Worm (Caenorhabditis elegans) whole organism, young adult: ENCODE data around the gene R09E12.9.

Experiments used
- B0336.3 ChIP-seq: fragments of 200-800 bp; sonication (Bioruptor generic); IDR thresholded peaks from 2 replicates; pipeline ENCODE4 v1.3.6; 2022; ENCODE audit warnings: missing genetic modification characterization, missing compliant biosample characterization
- Y56A3A.18 ChIP-seq: fragments of 200-800 bp; sonication (Bioruptor generic); IDR thresholded peaks from 2 replicates; pipeline ENCODE4 v1.3.6; 2022; ENCODE audit warnings: missing genetic modification reagents, missing genetic modification characterization, missing compliant biosample characterization
- Y79H2A.3 ChIP-seq: fragments of 200-800 bp; sonication (Bioruptor generic); conservative IDR thresholded peaks from 2 replicates; pipeline ENCODE4 v1.3.6; 2022; ENCODE audit warnings: missing genetic modification reagents, missing genetic modification characterization, missing compliant biosample characterization
- Y95B8A.8 ChIP-seq: fragments of 200-800 bp; sonication (Bioruptor generic); IDR thresholded peaks from 2 replicates; pipeline ENCODE4 v1.3.6; 2022; ENCODE audit warnings: missing genetic modification reagents, missing genetic modification characterization, missing compliant biosample characterization
- ZK185.1 ChIP-seq: sonication (generic microtip); optimal IDR thresholded peaks from 2 replicates; lab custom pipeline; 2016; ENCODE audit warnings: mild to moderate bottlenecking, missing genetic modification characterization, missing compliant biosample characterization; ENCODE audit not compliant: poor library complexity, severe bottlenecking
- aptf-2 ChIP-seq: fragments of 200-800 bp; sonication (Bioruptor generic); conservative IDR thresholded peaks from 2 replicates; pipeline ENCODE4 v1.3.6; 2022; ENCODE audit warnings: missing genetic modification reagents, missing genetic modification characterization, missing compliant biosample characterization
- athp-1 ChIP-seq: sonication (generic microtip); optimal IDR thresholded peaks from 2 replicates; lab custom pipeline; 2017; ENCODE audit warnings: mild to moderate bottlenecking, missing genetic modification characterization, missing compliant biosample characterization
- attf-3 ChIP-seq: fragments of 200-800 bp; sonication (Bioruptor generic); conservative IDR thresholded peaks from 2 replicates; pipeline ENCODE4 v1.3.6; 2022; ENCODE audit warnings: missing genetic modification reagents, missing genetic modification characterization, missing compliant biosample characterization
- attf-5 ChIP-seq: fragments of 200-800 bp; sonication (Bioruptor generic); optimal IDR thresholded peaks from 2 replicates; lab custom pipeline; 2018; ENCODE audit warnings: mild to moderate bottlenecking, missing genetic modification characterization, missing compliant biosample characterization
- ccch-3 ChIP-seq: fragments of 200-800 bp; sonication (Bioruptor generic); optimal IDR thresholded peaks from 2 replicates; lab custom pipeline; 2018; ENCODE audit warnings: mild to moderate bottlenecking, missing genetic modification characterization, missing compliant biosample characterization
- cebp-1 ChIP-seq, 2 experiments: fragments of 200-800 bp in 1 of 2; sonication (Bioruptor generic) in 1 of 2; sonication (generic microtip) in 1 of 2; IDR thresholded peaks in 1 of 2; optimal IDR thresholded peaks in 1 of 2; 2 replicates each; pipeline versions ENCODE4 v1.3.6 to Lab custom; 2017 to 2022; ENCODE audit warnings: missing compliant biosample characterization in 2 of 2, missing genetic modification characterization in 2 of 2, mild to moderate bottlenecking in 1 of 2, missing genetic modification reagents in 1 of 2, moderate library complexity in 1 of 2
- ceh-27 ChIP-seq: fragments of 200-800 bp; sonication (Bioruptor generic); optimal IDR thresholded peaks from 2 replicates; lab custom pipeline; 2018; ENCODE audit warnings: mild to moderate bottlenecking, missing genetic modification characterization, moderate library complexity, missing compliant biosample characterization
- ceh-58 ChIP-seq: fragments of 200-800 bp; sonication (Bioruptor generic); IDR thresholded peaks from 2 replicates; pipeline ENCODE4 v1.3.6; 2022; ENCODE audit warnings: missing genetic modification characterization, missing compliant biosample characterization
- ceh-79 ChIP-seq: sonication (generic microtip); optimal IDR thresholded peaks from 2 replicates; lab custom pipeline; 2017; ENCODE audit warnings: mild to moderate bottlenecking, missing genetic modification characterization, missing compliant biosample characterization
- ceh-91 ChIP-seq: fragments of 200-800 bp; sonication (Bioruptor generic); IDR thresholded peaks from 2 replicates; pipeline ENCODE4 v1.3.6; 2022; ENCODE audit warnings: missing genetic modification reagents, missing genetic modification characterization, missing compliant biosample characterization
- die-1 ChIP-seq: sonication (generic microtip); optimal IDR thresholded peaks from 2 replicates; lab custom pipeline; 2016; ENCODE audit warnings: missing genotype, mild to moderate bottlenecking, missing genetic modification characterization, missing compliant biosample characterization
- dpl-1 ChIP-seq: fragments of 150-350 bp; optimal IDR thresholded peaks from 2 replicates; lab custom pipeline; 2014; ENCODE audit warnings: missing biosample characterization, missing genetic modification reagents, missing genetic modification characterization
- egl-44 ChIP-seq: fragments of 200-800 bp; sonication (Bioruptor generic); IDR thresholded peaks from 2 replicates; pipeline ENCODE4 v1.3.6; 2022; ENCODE audit warnings: missing genetic modification reagents, missing genetic modification characterization, missing compliant biosample characterization
- ekl-4 ChIP-seq: fragments of 200-800 bp; sonication (Bioruptor generic); IDR thresholded peaks from 2 replicates; pipeline ENCODE4 v1.3.6; 2022; ENCODE audit warnings: missing genetic modification reagents, missing genetic modification characterization, missing compliant biosample characterization
- gei-17 ChIP-seq: fragments of 200-800 bp; sonication (Bioruptor generic); optimal IDR thresholded peaks from 2 replicates; lab custom pipeline; 2018; ENCODE audit warnings: mild to moderate bottlenecking, missing genetic modification characterization, missing compliant biosample characterization
- madf-8 ChIP-seq: fragments of 200-800 bp; sonication (Bioruptor generic); conservative IDR thresholded peaks from 2 replicates; pipeline ENCODE4 v1.3.6; 2022; ENCODE audit warnings: missing genetic modification reagents, missing genetic modification characterization, missing compliant biosample characterization
- nfya-2 ChIP-seq: fragments of 200-800 bp; sonication (Bioruptor generic); IDR thresholded peaks from 2 replicates; pipeline ENCODE4 v1.3.6; 2022; ENCODE audit warnings: missing genetic modification reagents, missing genetic modification characterization, missing compliant biosample characterization
- nhr-90 ChIP-seq: sonication (generic microtip); optimal IDR thresholded peaks from 2 replicates; lab custom pipeline; 2016; ENCODE audit warnings: missing genotype, mild to moderate bottlenecking, missing genetic modification characterization, missing compliant biosample characterization
- rec-8 ChIP-seq, 2 experiments: sonication (generic microtip); optimal IDR thresholded peaks; 2 replicates each; lab custom pipeline; 2016; ENCODE audit warnings: mild to moderate bottlenecking in 2 of 2, missing genetic modification characterization in 2 of 2, missing genetic modification reagents in 2 of 2, missing genotype in 2 of 2, missing biosample characterization in 1 of 2, missing compliant biosample characterization in 1 of 2, moderate library complexity in 1 of 2
- tbx-9 ChIP-seq: sonication (generic microtip); optimal IDR thresholded peaks from 2 replicates; lab custom pipeline; 2016; ENCODE audit warnings: borderline replicate concordance, missing genetic modification characterization, inconsistent platforms, missing compliant biosample characterization
- xnd-1 ChIP-seq: sonication (generic microtip); optimal IDR thresholded peaks from 2 replicates; lab custom pipeline; 2016; ENCODE audit warnings: missing genotype, missing genetic modification reagents, missing genetic modification characterization, missing compliant biosample characterization
- zim-3 ChIP-seq: sonication (generic microtip); optimal IDR thresholded peaks from 2 replicates; lab custom pipeline; 2017; ENCODE audit warnings: mild to moderate bottlenecking, missing genetic modification characterization, moderate library complexity, missing compliant biosample characterization
- ztf-22 ChIP-seq: fragments of 200-800 bp; sonication (Bioruptor generic); optimal IDR thresholded peaks from 2 replicates; lab custom pipeline; 2018; ENCODE audit warnings: mild to moderate bottlenecking, missing genetic modification characterization, moderate library complexity, missing compliant biosample characterization
- ztf-25 ChIP-seq: fragments of 200-800 bp; sonication (Bioruptor generic); IDR thresholded peaks from 2 replicates; pipeline ENCODE4 v1.3.6; 2022; ENCODE audit warnings: missing genetic modification reagents, missing genetic modification characterization, missing compliant biosample characterization
- ztf-26 ChIP-seq: sonication (generic microtip); optimal IDR thresholded peaks from 2 replicates; lab custom pipeline; 2017; ENCODE audit warnings: missing genetic modification characterization, missing compliant biosample characterization

Gene R09E12.9

ce11 chrV:808260-808659 is 30.9 kb downstream of the R09E12.9 start:
- no peak for TF ChIP-seq ceh-79 (tag; lab: Kevin White, UChicago)
- no peak for TF ChIP-seq Y95B8A.8
- no peak for TF ChIP-seq ztf-22 (GFP tag; lab: Kevin White, UChicago)
- no peak for TF ChIP-seq Y79H2A.3 (GFP tag; lab: Robert Waterston, UW)
- no peak for TF ChIP-seq ceh-58 (GFP tag; lab: Robert Waterston, UW)
- no peak for TF ChIP-seq nfya-2 (GFP tag; lab: Robert Waterston, UW)
- no peak for TF ChIP-seq rec-8 (tag; optimal IDR thresholded peaks at IDR 0.05; lab: Kevin White, UChicago)
- TF ChIP-seq gei-17 (GFP tag; lab: Kevin White, UChicago) = no peak
- no peak for TF ChIP-seq madf-8 (GFP tag; lab: Robert Waterston, UW)

ce11 chrV:810281-810862 is 33.0 kb downstream of the R09E12.9 start, which contains the start of gene R13D11.4:
R13D11.4 (plus strand) TSS chrV:810812.
- no peak for TF ChIP-seq ceh-91
- TF ChIP-seq xnd-1 (tag; lab: Kevin White, UChicago) = no peak
- no peak for TF ChIP-seq athp-1 (tag; lab: Kevin White, UChicago)
- TF ChIP-seq ccch-3 (GFP tag; lab: Kevin White, UChicago) = no peak
- TF ChIP-seq dpl-1 (GFP tag; lab: Kevin White, UChicago) = no peak

DNA sequence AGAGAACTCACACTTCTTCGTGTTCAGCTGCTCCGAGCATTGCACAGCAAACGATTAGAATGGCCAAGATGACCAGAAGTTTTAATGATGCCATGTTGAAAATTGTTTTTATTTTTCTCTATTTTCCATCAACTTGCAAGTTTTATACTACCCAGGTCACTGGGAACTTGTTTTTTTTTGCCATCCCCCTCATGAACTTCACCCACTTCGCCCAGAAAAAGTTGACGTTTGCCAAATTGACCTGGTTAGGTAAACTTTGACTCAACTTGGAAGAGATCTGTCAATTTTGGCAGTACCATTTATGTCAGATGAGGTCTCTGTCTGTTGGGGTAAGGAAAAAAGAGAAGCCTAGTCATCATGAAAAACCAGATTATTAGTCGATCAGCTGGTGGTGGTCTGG is 35.7 kb downstream of the R09E12.9 start, which contains the start of gene R13D11.10:
Gene R13D11.10 (minus strand): TSS at position 101 of the 400 bp plus-strand sequence.
- TF ChIP-seq Y79H2A.3 (GFP tag; lab: Robert Waterston, UW) (no peak), attf-5 (GFP tag; lab: Kevin White, UChicago) (no peak), ceh-79 (tag; lab: Kevin White, UChicago) (no peak), ztf-26 (no peak), attf-3 (GFP tag; lab: Robert Waterston, UW) (no peak)

- TF ChIP-seq cebp-1 (GFP tag; IDR thresholded peaks at IDR 0.05; lab: Robert Waterston, UW) (no peak), cebp-1 (tag; optimal IDR thresholded peaks at IDR 0.05; lab: Kevin White, UChicago) (no peak), ekl-4 (GFP tag; lab: Robert Waterston, UW) (no peak), ceh-27 (no peak), ZK185.1 (no peak), nhr-90 (tag; lab: Kevin White, UChicago) (no peak), madf-8 (GFP tag; lab: Robert Waterston, UW) (no peak), egl-44 (GFP tag; lab: Robert Waterston, UW) (no peak), zim-3 (tag; lab: Kevin White, UChicago) (no peak), tbx-9 (tag; lab: Kevin White, UChicago) (no peak), aptf-2 (no peak), attf-5 (GFP tag; lab: Kevin White, UChicago) (no peak), ztf-25 (GFP tag; lab: Robert Waterston, UW) (no peak), die-1 (tag; lab: Kevin White, UChicago) (no peak), B0336.3 (no peak)
Measured at ce11 chrV:814716-815115, 37.3 kb downstream of the R09E12.9 start, which contains the start of gene R13D11.3. R13D11.3 (plus strand) TSS chrV:815016.

DNA sequence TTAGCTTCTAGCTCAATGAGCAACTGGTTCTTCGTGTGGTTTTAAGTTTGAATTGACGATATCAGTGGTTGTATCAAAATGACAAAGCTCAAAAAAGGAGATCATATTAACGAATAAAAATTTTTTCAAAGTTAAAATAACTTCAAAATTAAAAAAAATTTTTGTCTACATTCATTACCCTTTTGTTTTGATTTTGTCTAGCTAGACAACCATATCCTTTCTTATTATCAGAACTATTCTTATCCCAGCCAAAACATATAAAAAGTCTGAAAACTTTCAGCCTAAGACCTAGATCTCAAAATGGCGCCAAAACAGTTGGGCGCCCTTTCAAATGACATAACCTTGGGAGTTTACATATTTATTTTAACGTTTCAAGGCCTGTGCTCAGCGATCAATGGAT is 39.8 kb downstream of the R09E12.9 start, which contains the start of gene R13D11.1:
Gene R13D11.1 (plus strand): TSS at position 301 of the 400 bp plus-strand sequence.
- no peak for TF ChIP-seq ztf-25 (GFP tag; lab: Robert Waterston, UW)
- no peak for TF ChIP-seq Y56A3A.18 (GFP tag; lab: Robert Waterston, UW)
- TF ChIP-seq, all 124 proteins: peak for 0
